Fruit fly (Drosophila melanogaster) whole organism, prepupa: Measurements from ENCODE around the gene Qsox4.

Experiments
- Eip78C ChIP-seq: fragments of 200-800 bp; sonication (Bioruptor generic); peaks from one replicate; lab custom pipeline; 2016; ENCODE audit warnings: missing biosample characterization, missing genetic modification characterization
- Hr39 ChIP-seq: fragments of 200-800 bp; sonication (Bioruptor generic); optimal IDR thresholded peaks from 2 replicates; lab custom pipeline; 2016; ENCODE audit warnings: missing biosample characterization, missing genetic modification characterization
- pdm3 ChIP-seq: fragments of 200-800 bp; sonication (Bioruptor generic); optimal IDR thresholded peaks from 3 replicates; lab custom pipeline; 2016; ENCODE audit warnings: missing biosample characterization, missing genetic modification characterization

- no peak for TF ChIP-seq Eip78C (GFP tag; lab: Kevin White, UChicago)
- TF ChIP-seq pdm3 (GFP tag; lab: Kevin White, UChicago): no peak
- no peak for TF ChIP-seq Hr39 (GFP tag; lab: Kevin White, UChicago)
These were observed 34.0 kb upstream of the Qsox4 start for dm6 chr3R:23668583-23668982.
